Fruit fly (Drosophila melanogaster) whole organism, adult: ENCODE data around the gene mtd.

Experiments used
- CG11617 ChIP-seq: fragments of 200-800 bp; sonication (Bioruptor generic); optimal IDR thresholded peaks from 2 replicates; lab custom pipeline; 2017; ENCODE audit warnings: mild to moderate bottlenecking, missing biosample characterization, missing genetic modification reagents, missing genetic modification characterization
- CG12768 ChIP-seq: fragments of 200-800 bp; sonication (Bioruptor generic); optimal IDR thresholded peaks from 2 replicates; lab custom pipeline; 2017; ENCODE audit warnings: missing biosample characterization, missing genetic modification characterization, mild to moderate bottlenecking, moderate library complexity, missing genetic modification reagents
- CG14711 ChIP-seq: fragments of 200-800 bp; sonication (Bioruptor generic); optimal IDR thresholded peaks from 2 replicates; lab custom pipeline; 2018; ENCODE audit warnings: missing biosample characterization, mild to moderate bottlenecking, missing genetic modification characterization, moderate library complexity
- CG1620 ChIP-seq: fragments of 200-800 bp; sonication (Bioruptor generic); optimal IDR thresholded peaks from 2 replicates; lab custom pipeline; 2016; ENCODE audit warnings: missing biosample characterization, missing genetic modification characterization
- CG33017 ChIP-seq: fragments of 200-800 bp; sonication (Bioruptor generic); optimal IDR thresholded peaks from 2 replicates; lab custom pipeline; 2018; ENCODE audit warnings: missing biosample characterization, mild to moderate bottlenecking, missing genetic modification characterization, moderate library complexity
- CG5204 ChIP-seq: fragments of 200-800 bp; sonication (Bioruptor generic); optimal IDR thresholded peaks from 2 replicates; lab custom pipeline; 2016; ENCODE audit warnings: missing biosample characterization, missing genetic modification characterization
- CG7045 ChIP-seq: fragments of 200-800 bp; sonication (Bioruptor generic); optimal IDR thresholded peaks from 2 replicates; lab custom pipeline; 2017; ENCODE audit warnings: missing biosample characterization, mild to moderate bottlenecking, missing genetic modification characterization
- CG7101 ChIP-seq: fragments of 200-800 bp; sonication (Bioruptor generic); optimal IDR thresholded peaks from 2 replicates; lab custom pipeline; 2018; ENCODE audit warnings: missing biosample characterization, mild to moderate bottlenecking, missing genetic modification characterization, moderate library complexity
- Clk ChIP-seq: fragments of 200-800 bp; sonication (Bioruptor generic); optimal IDR thresholded peaks from 2 replicates; lab custom pipeline; 2017; ENCODE audit warnings: missing biosample characterization, missing genetic modification characterization
- Crg-1 ChIP-seq: fragments of 200-800 bp; sonication (Bioruptor generic); optimal IDR thresholded peaks from 2 replicates; lab custom pipeline; 2016; ENCODE audit warnings: missing biosample characterization, missing genetic modification characterization
- Hr96 ChIP-seq: fragments of 200-800 bp; sonication (Bioruptor generic); optimal IDR thresholded peaks from 2 replicates; lab custom pipeline; 2016; ENCODE audit warnings: missing biosample characterization, missing genetic modification characterization
- Mnt ChIP-seq: fragments of 200-800 bp; sonication (Bioruptor generic); optimal IDR thresholded peaks from 2 replicates; lab custom pipeline; 2016; ENCODE audit warnings: missing biosample characterization, mild to moderate bottlenecking, missing genetic modification characterization
- bab1 ChIP-seq: fragments of 200-800 bp; sonication (Bioruptor generic); optimal IDR thresholded peaks from 3 replicates; lab custom pipeline; 2019; ENCODE audit warnings: missing biosample characterization, mild to moderate bottlenecking, missing genetic modification characterization, moderate library complexity
- cic ChIP-seq: fragments of 200-800 bp; sonication (Bioruptor generic); optimal IDR thresholded peaks from 2 replicates; lab custom pipeline; 2017; ENCODE audit warnings: missing biosample characterization, mild to moderate bottlenecking, missing genetic modification characterization, moderate library complexity
- cnc ChIP-seq, 2 experiments: fragments of >200 bp; optimal IDR thresholded peaks; 2 replicates each; lab custom pipeline; 2017
- kay ChIP-seq: fragments of 200-800 bp; sonication (Bioruptor generic); peaks from one replicate; lab custom pipeline; 2016; ENCODE audit warnings: missing biosample characterization, missing genetic modification characterization, borderline replicate concordance
- ovo ChIP-seq: fragments of 200-800 bp; sonication (Bioruptor generic); optimal IDR thresholded peaks from 2 replicates; lab custom pipeline; 2016; ENCODE audit warnings: missing biosample characterization, missing genetic modification characterization
- pad ChIP-seq: fragments of 200-800 bp; sonication (Bioruptor generic); optimal IDR thresholded peaks from 3 replicates; lab custom pipeline; 2017; ENCODE audit warnings: missing biosample characterization, missing genetic modification characterization, mild to moderate bottlenecking, moderate library complexity, missing genetic modification reagents
- tj ChIP-seq: fragments of 200-800 bp; sonication (Bioruptor generic); optimal IDR thresholded peaks from 3 replicates; lab custom pipeline; 2017; ENCODE audit warnings: missing biosample characterization, mild to moderate bottlenecking, missing genetic modification characterization, moderate library complexity
- toe ChIP-seq: fragments of 200-800 bp; sonication (Bioruptor generic); optimal IDR thresholded peaks from 2 replicates; lab custom pipeline; 2016; ENCODE audit warnings: missing biosample characterization, missing genetic modification characterization

Gene mtd

DNA sequence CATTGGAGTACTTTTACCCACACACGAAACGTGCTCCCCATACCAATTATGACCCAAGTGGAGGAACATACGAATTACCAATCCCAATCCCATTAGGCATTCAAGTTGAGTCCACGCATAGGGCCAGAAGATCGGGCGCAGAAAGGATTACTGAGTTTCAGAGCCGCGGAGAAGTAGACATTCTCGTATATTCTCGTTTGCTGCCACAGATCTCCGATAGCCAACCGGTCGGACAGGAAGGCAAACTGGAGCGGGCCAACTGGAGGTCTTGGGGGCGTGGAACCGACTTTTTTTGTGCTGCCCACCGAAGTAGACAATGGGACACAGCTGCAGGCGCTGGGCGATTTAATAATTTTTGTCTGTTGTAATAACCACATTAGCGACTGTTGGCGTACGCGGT, 38.8 kb upstream of the mtd start:
- no peak for TF ChIP-seq Hr96 (GFP tag; lab: Kevin White, UChicago)
- TF ChIP-seq tj = no peak
- no peak for TF ChIP-seq ovo (GFP tag; lab: Kevin White, UChicago)
- no peak for TF ChIP-seq kay
- TF ChIP-seq CG14711 = no peak
- TF ChIP-seq cic (GFP tag; lab: Kevin White, UChicago) = no peak
- no peak for TF ChIP-seq bab1 (GFP tag; lab: Kevin White, UChicago)
- no peak for TF ChIP-seq CG11617 (GFP tag; lab: Kevin White, UChicago)
- no peak for TF ChIP-seq CG7101 (tag; lab: Kevin White, UChicago)
- no peak for TF ChIP-seq Clk
- no peak for TF ChIP-seq cnc (optimal IDR thresholded peaks at IDR 0.05; lab: Kevin White, UChicago)

DNA sequence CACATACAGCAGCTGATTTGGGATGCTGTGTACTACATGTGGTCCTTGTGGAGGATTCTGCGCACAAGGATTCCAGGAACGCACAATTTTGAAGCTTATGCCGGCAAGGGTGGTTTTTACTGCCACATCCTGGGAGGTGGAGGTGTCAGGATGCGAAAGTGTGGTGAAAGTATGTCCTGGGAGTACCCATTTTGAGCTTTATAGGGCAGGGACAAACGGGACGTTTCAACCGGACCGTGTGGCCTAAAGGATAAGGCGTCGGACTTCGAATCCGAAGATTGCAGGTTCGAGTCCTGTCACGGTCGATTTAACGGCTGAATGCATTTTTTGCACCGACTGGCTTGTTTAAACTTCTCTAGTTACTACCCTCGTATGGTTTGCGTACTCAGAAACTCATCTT, 37.8 kb upstream of the mtd start:
- TF ChIP-seq CG33017 (tag; lab: Kevin White, UChicago) = no peak
- TF ChIP-seq cnc (optimal IDR thresholded peaks at IDR 0.05; lab: Kevin White, UChicago) = no peak
- no peak for TF ChIP-seq bab1 (GFP tag; lab: Kevin White, UChicago)
- TF ChIP-seq CG11617 (GFP tag; lab: Kevin White, UChicago) = no peak
- TF ChIP-seq cic (GFP tag; lab: Kevin White, UChicago) = no peak

- TF ChIP-seq CG7101 (tag; lab: Kevin White, UChicago) (no peak), CG5204 (GFP tag; lab: Kevin White, UChicago) (no peak), cnc (optimal IDR thresholded peaks at IDR 0.05; lab: Kevin White, UChicago) (no peak)
These were observed 37.3 kb upstream of the mtd start, which contains the start of gene CG14668 for dm6 chr3R:5387564-5387963. Gene CG14668 (minus strand): TSS chr3R:5387664.

DNA sequence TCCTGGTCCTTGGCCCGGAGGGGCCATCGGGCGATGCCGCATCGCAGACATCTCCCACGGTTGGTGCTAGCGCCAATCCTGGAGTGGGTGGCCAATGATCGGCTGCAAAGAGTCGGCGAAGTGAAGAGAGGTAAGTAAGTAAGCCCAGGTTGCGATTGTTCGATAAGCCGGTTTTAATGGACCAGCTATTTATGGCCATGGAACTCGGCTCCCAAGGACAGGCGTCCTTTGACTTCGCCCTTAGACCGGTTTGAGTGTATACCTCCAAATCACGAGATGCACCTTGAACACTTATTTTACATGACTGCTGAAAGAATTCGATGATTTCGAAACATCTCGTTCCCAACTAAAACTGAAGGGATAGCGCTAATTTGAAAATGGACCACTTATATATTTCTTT, 35.5 kb upstream of the mtd start:
- TF ChIP-seq cic (GFP tag; lab: Kevin White, UChicago) (no peak), tj (no peak), CG7045 (no peak), pad (no peak), CG5204 (GFP tag; lab: Kevin White, UChicago) (no peak), ovo (GFP tag; lab: Kevin White, UChicago) (no peak), Crg-1 (GFP tag; lab: Kevin White, UChicago) (no peak), Hr96 (GFP tag; lab: Kevin White, UChicago) (no peak), CG11617 (GFP tag; lab: Kevin White, UChicago) (no peak), cnc (optimal IDR thresholded peaks at IDR 0.05; lab: Kevin White, UChicago) (no peak), CG1620 (GFP tag; lab: Kevin White, UChicago) (no peak)

DNA sequence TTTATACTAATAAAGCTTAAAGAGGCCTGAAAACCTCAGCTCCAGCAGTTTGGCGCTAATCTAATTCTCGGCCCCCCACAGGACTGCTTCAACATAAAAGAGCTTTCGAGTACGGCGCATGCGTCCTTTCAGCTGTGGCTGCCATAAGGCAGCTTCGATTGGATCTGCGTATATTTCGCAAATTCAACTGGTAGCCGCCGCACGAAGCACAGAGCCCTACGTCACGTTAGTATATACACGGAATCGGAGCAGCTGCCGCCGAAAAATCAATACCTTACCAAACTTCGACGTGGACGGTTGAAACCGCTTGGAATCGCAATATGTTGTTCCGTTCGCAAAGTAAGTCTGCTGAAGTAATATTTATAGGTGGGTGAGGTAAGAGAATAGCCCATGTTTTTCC, 26.4 kb upstream of the mtd start, which contains the start of gene 7B2:
7B2 (plus strand) TSS at position 169 of the 400 bp plus-strand sequence.
- no peak for TF ChIP-seq tj
- TF ChIP-seq ovo (GFP tag; lab: Kevin White, UChicago) = no peak
- TF ChIP-seq toe = no peak
- no peak for TF ChIP-seq CG11617 (GFP tag; lab: Kevin White, UChicago)
- TF ChIP-seq CG12768 (GFP tag; lab: Kevin White, UChicago) = no peak
- no peak for TF ChIP-seq Hr96 (GFP tag; lab: Kevin White, UChicago)
- TF ChIP-seq bab1 (GFP tag; lab: Kevin White, UChicago) = no peak
- no peak for TF ChIP-seq Clk
- no peak for TF ChIP-seq CG14711
- no peak for TF ChIP-seq CG7045
- no peak for TF ChIP-seq CG33017 (tag; lab: Kevin White, UChicago)
- TF ChIP-seq Crg-1 (GFP tag; lab: Kevin White, UChicago) = no peak

DNA sequence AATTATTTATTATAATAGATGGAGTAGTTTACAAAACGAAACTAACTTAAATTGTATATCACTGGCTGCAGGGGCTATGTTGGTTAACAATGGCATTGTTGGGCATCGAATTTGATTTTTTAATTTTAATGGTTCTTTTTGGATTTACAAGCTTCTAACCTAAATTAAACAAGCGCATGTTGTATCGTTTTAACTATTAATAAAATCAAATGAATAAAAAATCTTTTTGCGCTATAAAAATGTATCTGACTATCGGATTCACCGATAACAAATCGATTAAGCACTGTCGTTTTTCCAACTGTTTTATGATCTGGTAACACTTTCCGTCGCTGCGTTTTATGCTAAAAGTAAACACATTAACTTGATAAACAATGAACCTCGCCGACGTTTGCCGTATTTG, 24.5 kb upstream of the mtd start, which contains the start of the genes hd and CG14667:
hd (minus strand) TSS at position 243 of the 400 bp plus-strand sequence.
CG14667 (plus strand) TSS at position 303 of the 400 bp plus-strand sequence.
- TF ChIP-seq tj (no peak), CG33017 (tag; lab: Kevin White, UChicago) (no peak), ovo (GFP tag; lab: Kevin White, UChicago) (no peak), Mnt (GFP tag; lab: Kevin White, UChicago) (peak; percentile 14), kay (no peak), toe (peak; percentile 50)

DNA sequence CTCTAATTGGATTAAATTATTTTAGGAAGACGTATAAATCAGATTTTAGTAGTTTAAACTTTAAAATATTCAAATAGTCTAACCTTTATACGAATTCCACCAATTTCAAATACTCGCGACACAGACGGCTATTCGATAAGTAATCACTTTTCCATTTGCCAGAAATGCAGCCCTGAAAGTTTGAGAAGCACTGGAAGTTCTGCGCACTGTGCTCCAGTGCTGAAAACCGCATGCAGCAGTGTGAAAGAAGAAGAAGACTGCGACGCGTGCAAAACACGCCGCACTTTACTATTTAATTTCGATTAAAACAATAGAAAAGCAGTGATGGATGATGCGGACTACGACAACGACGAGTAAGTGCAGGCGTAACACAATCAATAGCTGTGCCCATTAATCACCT, 21.3 kb upstream of the mtd start, which contains the start of gene Polr2F:
Polr2F (plus strand) TSS at position 233 of the 400 bp plus-strand sequence.
- TF ChIP-seq CG12768 (GFP tag; lab: Kevin White, UChicago) = peak; percentile 81
- peak; percentile 93 for TF ChIP-seq CG1620 (GFP tag; lab: Kevin White, UChicago)
- TF ChIP-seq Crg-1 (GFP tag; lab: Kevin White, UChicago) = peak; percentile 91
- TF ChIP-seq Hr96 (GFP tag; lab: Kevin White, UChicago) = peak; percentile 81
- TF ChIP-seq CG11617 (GFP tag; lab: Kevin White, UChicago) = peak; percentile 66
- peak; percentile 57 for TF ChIP-seq CG33017 (tag; lab: Kevin White, UChicago)
- TF ChIP-seq CG14711 = peak; percentile 68
- peak; percentile 67 for TF ChIP-seq cic (GFP tag; lab: Kevin White, UChicago)
- peak; percentile 72 for TF ChIP-seq bab1 (GFP tag; lab: Kevin White, UChicago)
- TF ChIP-seq pad = peak; percentile 80
- peak; percentile 85 for TF ChIP-seq toe
- no peak for TF ChIP-seq cnc (optimal IDR thresholded peaks at IDR 0.05; lab: Kevin White, UChicago)
- peak; percentile 76 for TF ChIP-seq Clk
- TF ChIP-seq ovo (GFP tag; lab: Kevin White, UChicago) = peak; percentile 85
- TF ChIP-seq kay = no peak
- peak; percentile 87 for TF ChIP-seq CG7101 (tag; lab: Kevin White, UChicago)
- peak; percentile 69 for TF ChIP-seq CG7045
- TF ChIP-seq CG5204 (GFP tag; lab: Kevin White, UChicago) = peak; percentile 83
- TF ChIP-seq tj = peak; percentile 50
- TF ChIP-seq Mnt (GFP tag; lab: Kevin White, UChicago) = peak; percentile 97
